Worm (Caenorhabditis elegans) whole organism, early embryonic: ENCODE results near the gene F09E5.8.
A peak's percentile ranks its signal among the peaks of the same experiment; 100 is the strongest.

Experiments used
- B0310.2 ChIP-seq: sonication (generic microtip); optimal IDR thresholded peaks from 2 replicates; lab custom pipeline; 2016; ENCODE audit warnings: mild to moderate bottlenecking, missing genetic modification characterization, missing compliant biosample characterization
- F13C5.2 ChIP-seq: sonication (generic microtip); optimal IDR thresholded peaks from 2 replicates; lab custom pipeline; 2017; ENCODE audit warnings: mild to moderate bottlenecking, missing genetic modification characterization, inconsistent platforms, missing compliant biosample characterization
- aly-1 ChIP-seq: sonication (generic microtip); optimal IDR thresholded peaks from 2 replicates; lab custom pipeline; 2016; ENCODE audit warnings: missing genetic modification characterization, missing compliant biosample characterization
- ama-1 ChIP-seq: fragments of 150-350 bp; optimal IDR thresholded peaks from 2 replicates; lab custom pipeline; 2014
- ceh-13 ChIP-seq: fragments of 200-800 bp; sonication (Bioruptor generic); optimal IDR thresholded peaks from 2 replicates; lab custom pipeline; 2018; ENCODE audit warnings: mild to moderate bottlenecking, missing genetic modification characterization, missing compliant biosample characterization
- ceh-36 ChIP-seq: sonication (generic microtip); optimal IDR thresholded peaks from 2 replicates; lab custom pipeline; 2016; ENCODE audit warnings: missing genetic modification characterization, inconsistent platforms, missing compliant biosample characterization
- ets-7 ChIP-seq: sonication (generic microtip); optimal IDR thresholded peaks from 2 replicates; lab custom pipeline; 2016; ENCODE audit warnings: missing genotype, missing genetic modification characterization, missing compliant biosample characterization
- flt-1 ChIP-seq: fragments of 200-800 bp; sonication (Bioruptor generic); IDR thresholded peaks from 2 replicates; pipeline ENCODE4 v1.3.6; 2022; ENCODE audit warnings: missing genetic modification characterization, missing compliant biosample characterization
- hmbx-1 ChIP-seq: sonication (generic microtip); optimal IDR thresholded peaks from 2 replicates; lab custom pipeline; 2016; ENCODE audit warnings: mild to moderate bottlenecking, missing genetic modification characterization, missing compliant biosample characterization
- hmg-4 ChIP-seq: fragments of 200-800 bp; sonication (Bioruptor generic); optimal IDR thresholded peaks from 2 replicates; lab custom pipeline; 2018; ENCODE audit warnings: mild to moderate bottlenecking, missing genetic modification characterization, missing compliant biosample characterization
- hnd-1 ChIP-seq: sonication (generic microtip); optimal IDR thresholded peaks from 2 replicates; lab custom pipeline; 2016; ENCODE audit warnings: missing genetic modification characterization, missing compliant biosample characterization
- pes-1 ChIP-seq: fragments of 200-800 bp; sonication (Bioruptor generic); IDR thresholded peaks from 2 replicates; pipeline ENCODE4 v1.3.6; 2022; ENCODE audit warnings: missing genetic modification reagents, missing genetic modification characterization, missing compliant biosample characterization
- scrt-1 ChIP-seq: fragments of 200-800 bp; sonication (Bioruptor generic); IDR thresholded peaks from 2 replicates; pipeline ENCODE4 v1.3.6; 2022; ENCODE audit warnings: missing genetic modification characterization, missing compliant biosample characterization
- sea-1 ChIP-seq: fragments of 200-800 bp; sonication (Bioruptor generic); conservative IDR thresholded peaks from 2 replicates; pipeline ENCODE4 v1.3.6; 2022; ENCODE audit warnings: missing genetic modification characterization, missing compliant biosample characterization
- tbx-11 ChIP-seq: fragments of 200-800 bp; sonication (Bioruptor generic); IDR thresholded peaks from 2 replicates; pipeline ENCODE4 v1.3.6; 2022; ENCODE audit warnings: missing genetic modification characterization, missing compliant biosample characterization
- tbx-37 ChIP-seq: fragments of 200-800 bp; sonication (Bioruptor generic); conservative IDR thresholded peaks from 2 replicates; pipeline ENCODE4 v1.3.6; 2022; ENCODE audit warnings: missing genetic modification reagents, missing genetic modification characterization, missing compliant biosample characterization
- tra-4 ChIP-seq: sonication (generic microtip); optimal IDR thresholded peaks from 2 replicates; lab custom pipeline; 2017; ENCODE audit warnings: missing genetic modification characterization, missing compliant biosample characterization

F09E5.8 gene

ce11 chrII:5387217-5387616 lies 36.7 kb downstream of the F09E5.8 start, which contains the start of gene ccpp-6:
Gene ccpp-6, minus strand, starts transcription at chrII:5387317.
- TF ChIP-seq tbx-37 (GFP tag; lab: Robert Waterston, UW) (no peak), tra-4 (tag; lab: Kevin White, UChicago) (no peak), ceh-13 (GFP tag; lab: Kevin White, UChicago) (no peak), pes-1 (GFP tag; lab: Robert Waterston, UW) (no peak), hmg-4 (no peak), aly-1 (tag; lab: Kevin White, UChicago) (no peak), hmbx-1 (tag; lab: Kevin White, UChicago) (no peak)

- TF ChIP-seq ceh-13 (GFP tag; lab: Kevin White, UChicago) (no peak), aly-1 (tag; lab: Kevin White, UChicago) (no peak), hnd-1 (tag; lab: Kevin White, UChicago) (no peak), F13C5.2 (no peak)
These were observed 38.4 kb downstream of the F09E5.8 start, which contains the start of gene rsp-4 for ce11 chrII:5388786-5389421. Gene rsp-4, minus strand, starts transcription at chrII:5388836.

- TF ChIP-seq tbx-11 (GFP tag; lab: Robert Waterston, UW) (no peak), ets-7 (tag; lab: Kevin White, UChicago) (peak; percentile 20), tbx-37 (GFP tag; lab: Robert Waterston, UW) (peak; percentile 45; the same call in 1 of the 2 replicates), hnd-1 (tag; lab: Kevin White, UChicago) (no peak), aly-1 (tag; lab: Kevin White, UChicago) (no peak), ama-1 (no peak), tra-4 (tag; lab: Kevin White, UChicago) (no peak), B0310.2 (tag; lab: Kevin White, UChicago) (no peak), F13C5.2 (peak; percentile 56), hmbx-1 (tag; lab: Kevin White, UChicago) (peak; percentile 7), flt-1 (GFP tag; lab: Robert Waterston, UW) (no peak), ceh-36 (tag; lab: Kevin White, UChicago) (peak; percentile 30), pes-1 (GFP tag; lab: Robert Waterston, UW) (peak; percentile 66), scrt-1 (GFP tag; lab: Robert Waterston, UW) (no peak), ceh-13 (GFP tag; lab: Kevin White, UChicago) (no peak)
These were observed 39.4 kb downstream of the F09E5.8 start, which contains the start of gene ndx-6 for ce11 chrII:5389831-5390323. Gene ndx-6, minus strand, starts transcription at chrII:5389881.

- TF ChIP-seq sea-1 (no peak), tbx-37 (GFP tag; lab: Robert Waterston, UW) (no peak), hnd-1 (tag; lab: Kevin White, UChicago) (no peak), hmg-4 (no peak), ceh-13 (GFP tag; lab: Kevin White, UChicago) (no peak), aly-1 (tag; lab: Kevin White, UChicago) (no peak), B0310.2 (tag; lab: Kevin White, UChicago) (no peak), F13C5.2 (no peak), ceh-36 (tag; lab: Kevin White, UChicago) (no peak), tra-4 (tag; lab: Kevin White, UChicago) (no peak), hmbx-1 (tag; lab: Kevin White, UChicago) (no peak), ets-7 (tag; lab: Kevin White, UChicago) (no peak), flt-1 (GFP tag; lab: Robert Waterston, UW) (no peak), tbx-11 (GFP tag; lab: Robert Waterston, UW) (no peak), ama-1 (no peak), pes-1 (GFP tag; lab: Robert Waterston, UW) (no peak), scrt-1 (GFP tag; lab: Robert Waterston, UW) (no peak)
These were observed 41.0 kb downstream of the F09E5.8 start for ce11 chrII:5391447-5391846.

ce11 chrII:5393090-5393489 lies 42.6 kb downstream of the F09E5.8 start, which contains the start of gene brap-2:
Gene brap-2, minus strand, starts transcription at chrII:5393190.
- TF ChIP-seq tbx-37 (GFP tag; lab: Robert Waterston, UW) (no peak), tra-4 (tag; lab: Kevin White, UChicago) (no peak), ceh-36 (tag; lab: Kevin White, UChicago) (no peak), ets-7 (tag; lab: Kevin White, UChicago) (no peak), scrt-1 (GFP tag; lab: Robert Waterston, UW) (no peak), pes-1 (GFP tag; lab: Robert Waterston, UW) (no peak), hnd-1 (tag; lab: Kevin White, UChicago) (no peak), ama-1 (no peak), ceh-13 (GFP tag; lab: Kevin White, UChicago) (no peak), sea-1 (no peak), hmg-4 (no peak), flt-1 (GFP tag; lab: Robert Waterston, UW) (no peak), aly-1 (tag; lab: Kevin White, UChicago) (no peak), F13C5.2 (no peak), tbx-11 (GFP tag; lab: Robert Waterston, UW) (no peak)

- TF ChIP-seq pes-1 (GFP tag; lab: Robert Waterston, UW), result no peak
- no peak for TF ChIP-seq hnd-1 (tag; lab: Kevin White, UChicago)
- no peak for TF ChIP-seq ama-1
- TF ChIP-seq F13C5.2, result no peak
These were observed 45.1 kb downstream of the F09E5.8 start, which contains the start of gene pink-1 for ce11 chrII:5395594-5395993. Gene pink-1, minus strand, starts transcription at chrII:5395694.

- no peak for TF ChIP-seq sea-1
- TF ChIP-seq aly-1 (tag; lab: Kevin White, UChicago), result no peak
- TF ChIP-seq flt-1 (GFP tag; lab: Robert Waterston, UW), result no peak
- no peak for TF ChIP-seq ama-1
- no peak for TF ChIP-seq ceh-36 (tag; lab: Kevin White, UChicago)
- no peak for TF ChIP-seq tbx-37 (GFP tag; lab: Robert Waterston, UW)
- no peak for TF ChIP-seq B0310.2 (tag; lab: Kevin White, UChicago)
- TF ChIP-seq tbx-11 (GFP tag; lab: Robert Waterston, UW), result no peak
- TF ChIP-seq hmg-4, result no peak
- TF ChIP-seq hmbx-1 (tag; lab: Kevin White, UChicago), result no peak
- TF ChIP-seq ets-7 (tag; lab: Kevin White, UChicago), result no peak
- TF ChIP-seq F13C5.2, result no peak
- no peak for TF ChIP-seq hnd-1 (tag; lab: Kevin White, UChicago)
- no peak for TF ChIP-seq tra-4 (tag; lab: Kevin White, UChicago)
- no peak for TF ChIP-seq scrt-1 (GFP tag; lab: Robert Waterston, UW)
- TF ChIP-seq ceh-13 (GFP tag; lab: Kevin White, UChicago), result no peak
- no peak for TF ChIP-seq pes-1 (GFP tag; lab: Robert Waterston, UW)
These were observed 48.3 kb downstream of the F09E5.8 start, which contains the start of gene fbxl-3 for ce11 chrII:5398779-5399178. Gene fbxl-3, minus strand, starts transcription at chrII:5398902.
